Worm (Caenorhabditis elegans) whole organism, L1 larva: ENCODE measurements around the gene K07F5.8.

ENCODE experiments used
- C04F5.9 ChIP-seq: sonication (generic microtip); optimal IDR thresholded peaks from 2 replicates; lab custom pipeline; 2016; ENCODE audit warnings: missing genetic modification characterization, missing compliant biosample characterization
- C16A3.4 ChIP-seq: fragments of 150-350 bp; optimal IDR thresholded peaks from 2 replicates; lab custom pipeline; 2014; ENCODE audit warnings: missing biosample characterization, missing genetic modification characterization
- F16B12.6 ChIP-seq: fragments of 150-350 bp; optimal IDR thresholded peaks from 2 replicates; lab custom pipeline; 2014; ENCODE audit warnings: missing biosample characterization, missing genetic modification characterization
- alr-1 ChIP-seq: fragments of 200-800 bp; sonication (Bioruptor generic); optimal IDR thresholded peaks from 2 replicates; lab custom pipeline; 2018; ENCODE audit warnings: borderline replicate concordance, mild to moderate bottlenecking, missing genetic modification characterization, missing compliant biosample characterization
- ama-1 ChIP-seq: fragments of 150-350 bp; optimal IDR thresholded peaks from 2 replicates; lab custom pipeline; 2014
- blmp-1 ChIP-seq: fragments of 150-350 bp; optimal IDR thresholded peaks from 2 replicates; lab custom pipeline; 2014; ENCODE audit warnings: missing biosample characterization, missing genetic modification characterization
- ceh-8 ChIP-seq: fragments of 200-800 bp; sonication (Bioruptor generic); optimal IDR thresholded peaks from 2 replicates; lab custom pipeline; 2018; ENCODE audit warnings: mild to moderate bottlenecking, missing genetic modification characterization, moderate library complexity, missing compliant biosample characterization
- ceh-88 ChIP-seq: fragments of 200-800 bp; sonication (Bioruptor generic); IDR thresholded peaks from 2 replicates; pipeline ENCODE4 v1.3.6; 2022; ENCODE audit warnings: missing genetic modification characterization, missing compliant biosample characterization
- ceh-90 ChIP-seq: sonication (generic microtip); optimal IDR thresholded peaks from 2 replicates; lab custom pipeline; 2016; ENCODE audit warnings: missing genetic modification characterization, missing compliant biosample characterization
- efl-1 ChIP-seq, 4 experiments: fragments of 150-350 bp; optimal IDR thresholded peaks in 3 of 4; peaks in 1 of 4; 1 replicate in 1 of 4; 2 replicates in 3 of 4; lab custom pipeline; 2014; ENCODE audit warnings: missing biosample characterization in 2 of 4, missing genetic modification characterization in 2 of 4, missing genetic modification reagents in 2 of 4
- egl-13 ChIP-seq: sonication (generic microtip); optimal IDR thresholded peaks from 2 replicates; lab custom pipeline; 2016; ENCODE audit warnings: missing genotype, missing genetic modification reagents, missing genetic modification characterization, missing compliant biosample characterization
- elt-3 ChIP-seq, 6 experiments: fragments of 150-350 bp in 1 of 6; sonication (generic microtip); optimal IDR thresholded peaks; 2 replicates each; lab custom pipeline; 2017 to 2018; ENCODE audit warnings: missing biosample characterization in 6 of 6, missing genetic modification characterization in 6 of 6, inconsistent platforms in 1 of 6
- ets-5 ChIP-seq: fragments of 200-800 bp; sonication (Bioruptor generic); IDR thresholded peaks from 2 replicates; pipeline ENCODE4 v1.3.6; 2022; ENCODE audit warnings: missing genetic modification characterization, missing compliant biosample characterization
- fkh-10 ChIP-seq: sonication (generic microtip); optimal IDR thresholded peaks from 2 replicates; lab custom pipeline; 2017; ENCODE audit warnings: missing biosample characterization, missing genetic modification reagents, missing genetic modification characterization
- fkh-4 ChIP-seq: sonication (generic microtip); optimal IDR thresholded peaks from 2 replicates; lab custom pipeline; 2016; ENCODE audit warnings: missing compliant biosample characterization, missing genetic modification characterization, borderline replicate concordance
- fkh-8 ChIP-seq: sonication (generic microtip); optimal IDR thresholded peaks from 2 replicates; lab custom pipeline; 2016; ENCODE audit warnings: mild to moderate bottlenecking, missing genetic modification characterization, missing compliant biosample characterization
- fos-1 ChIP-seq: fragments of 150-350 bp; optimal IDR thresholded peaks from 2 replicates; lab custom pipeline; 2014; ENCODE audit warnings: missing biosample characterization, missing genetic modification characterization
- grh-1 ChIP-seq: fragments of 200-800 bp; sonication (Bioruptor generic); IDR thresholded peaks from 2 replicates; pipeline ENCODE4 v1.3.6; 2022; ENCODE audit warnings: missing genetic modification reagents, missing genetic modification characterization, missing compliant biosample characterization
- hlh-17 ChIP-seq: fragments of 200-800 bp; sonication (Bioruptor generic); optimal IDR thresholded peaks from 2 replicates; lab custom pipeline; 2018; ENCODE audit warnings: missing genetic modification characterization, mild to moderate bottlenecking, missing compliant biosample characterization, moderate library complexity, borderline replicate concordance
- hpl-2 ChIP-seq: fragments of 150-350 bp; optimal IDR thresholded peaks from 2 replicates; lab custom pipeline; 2014; ENCODE audit warnings: missing biosample characterization, missing genetic modification reagents, missing genetic modification characterization
- isw-1 ChIP-seq: fragments of 200-800 bp; sonication (Bioruptor generic); IDR thresholded peaks from 2 replicates; pipeline ENCODE4 v1.3.6; 2022; ENCODE audit warnings: missing genetic modification characterization, missing compliant biosample characterization
- jun-1 ChIP-seq: fragments of 150-350 bp; optimal IDR thresholded peaks from 2 replicates; lab custom pipeline; 2014; ENCODE audit warnings: missing biosample characterization, missing genetic modification reagents, missing genetic modification characterization
- lin-14 ChIP-seq: fragments of 200-800 bp; sonication (Bioruptor generic); optimal IDR thresholded peaks from 2 replicates; lab custom pipeline; 2018; ENCODE audit warnings: mild to moderate bottlenecking, missing genetic modification characterization, moderate library complexity, missing compliant biosample characterization
- lin-15B ChIP-seq: fragments of 150-350 bp; sonication (generic microtip); optimal IDR thresholded peaks from 3 replicates; lab custom pipeline; 2014; ENCODE audit warnings: missing biosample characterization, missing genetic modification characterization
- lin-35 ChIP-seq, 2 experiments: fragments of 150-350 bp; optimal IDR thresholded peaks; 2 replicates each; lab custom pipeline; 2014; ENCODE audit warnings: missing biosample characterization in 2 of 2, missing genetic modification characterization in 2 of 2, missing genetic modification reagents in 2 of 2
- lir-3 ChIP-seq: sonication (generic microtip); optimal IDR thresholded peaks from 2 replicates; lab custom pipeline; 2016; ENCODE audit warnings: mild to moderate bottlenecking, missing genetic modification characterization, moderate library complexity, missing compliant biosample characterization; ENCODE audit not compliant: poor library complexity
- mab-9 ChIP-seq: fragments of 200-800 bp; sonication (Bioruptor generic); IDR thresholded peaks from 2 replicates; pipeline ENCODE4 v1.3.6; 2022; ENCODE audit warnings: missing genetic modification reagents, missing genetic modification characterization, missing compliant biosample characterization
- mdl-1 ChIP-seq, 2 experiments: fragments of 150-350 bp; optimal IDR thresholded peaks; 2 replicates each; lab custom pipeline; 2014 to 2017; ENCODE audit warnings: missing biosample characterization in 2 of 2, missing genetic modification characterization in 2 of 2, inconsistent platforms in 1 of 2
- mef-2 ChIP-seq: fragments of 150-350 bp; optimal IDR thresholded peaks from 2 replicates; lab custom pipeline; 2014; ENCODE audit warnings: missing biosample characterization, missing genetic modification characterization
- mep-1 ChIP-seq: fragments of 150-350 bp; optimal IDR thresholded peaks from 2 replicates; lab custom pipeline; 2014; ENCODE audit warnings: missing biosample characterization, missing genetic modification characterization
- nhr-20 ChIP-seq: sonication (generic microtip); optimal IDR thresholded peaks from 2 replicates; lab custom pipeline; 2016; ENCODE audit warnings: mild to moderate bottlenecking, missing genetic modification characterization, missing compliant biosample characterization
- nhr-237 ChIP-seq: fragments of 150-350 bp; optimal IDR thresholded peaks from 2 replicates; lab custom pipeline; 2014; ENCODE audit warnings: missing biosample characterization, missing genetic modification characterization
- nhr-47 ChIP-seq: sonication (generic microtip); optimal IDR thresholded peaks from 2 replicates; lab custom pipeline; 2016; ENCODE audit warnings: mild to moderate bottlenecking, missing genetic modification characterization, moderate library complexity, missing compliant biosample characterization
- nhr-76 ChIP-seq: sonication (generic microtip); optimal IDR thresholded peaks from 2 replicates; lab custom pipeline; 2017; ENCODE audit warnings: missing biosample characterization, missing genetic modification characterization
- nhr-90 ChIP-seq: sonication (generic microtip); optimal IDR thresholded peaks from 2 replicates; lab custom pipeline; 2016; ENCODE audit warnings: mild to moderate bottlenecking, missing genetic modification characterization, missing compliant biosample characterization; ENCODE audit not compliant: poor library complexity
- pag-3 ChIP-seq: sonication (generic microtip); optimal IDR thresholded peaks from 2 replicates; lab custom pipeline; 2017; ENCODE audit warnings: missing genetic modification characterization, mild to moderate bottlenecking, missing compliant biosample characterization, antibody characterized with exemption, borderline replicate concordance; ENCODE audit not compliant: insufficient read depth
- pax-3 ChIP-seq: fragments of 200-800 bp; sonication (Bioruptor generic); optimal IDR thresholded peaks from 2 replicates; lab custom pipeline; 2018; ENCODE audit warnings: mild to moderate bottlenecking, missing genetic modification characterization, moderate library complexity, missing compliant biosample characterization
- pqm-1 ChIP-seq: sonication (generic microtip); optimal IDR thresholded peaks from 3 replicates; lab custom pipeline; 2017; ENCODE audit warnings: missing biosample characterization, missing genetic modification characterization
- rnt-1 ChIP-seq: sonication (generic microtip); optimal IDR thresholded peaks from 2 replicates; lab custom pipeline; 2016; ENCODE audit warnings: mild to moderate bottlenecking, missing genetic modification characterization, moderate library complexity, missing compliant biosample characterization
- snu-23 ChIP-seq: sonication (generic microtip); optimal IDR thresholded peaks from 2 replicates; lab custom pipeline; 2016; ENCODE audit warnings: missing genetic modification characterization, missing compliant biosample characterization
- sox-4 ChIP-seq: sonication (generic microtip); optimal IDR thresholded peaks from 2 replicates; lab custom pipeline; 2016; ENCODE audit warnings: missing genetic modification characterization, missing compliant biosample characterization
- sptf-1 ChIP-seq: fragments of 150-350 bp; optimal IDR thresholded peaks from 2 replicates; lab custom pipeline; 2014; ENCODE audit warnings: missing biosample characterization, missing genetic modification characterization
- sup-37 ChIP-seq: fragments of 200-800 bp; sonication (Bioruptor generic); optimal IDR thresholded peaks from 2 replicates; lab custom pipeline; 2018; ENCODE audit warnings: mild to moderate bottlenecking, missing genetic modification characterization, missing compliant biosample characterization
- tlp-1 ChIP-seq: fragments of 150-350 bp; optimal IDR thresholded peaks from 2 replicates; lab custom pipeline; 2014; ENCODE audit warnings: missing biosample characterization, missing genetic modification characterization
- unc-130 ChIP-seq: fragments of 150-350 bp; optimal IDR thresholded peaks from 2 replicates; lab custom pipeline; 2017; ENCODE audit warnings: missing biosample characterization, missing genetic modification characterization, inconsistent platforms
- unc-30 ChIP-seq: sonication (generic microtip); optimal IDR thresholded peaks from 2 replicates; lab custom pipeline; 2017; ENCODE audit warnings: missing biosample characterization, missing genetic modification characterization
- unc-62 ChIP-seq: fragments of 150-350 bp; optimal IDR thresholded peaks from 2 replicates; lab custom pipeline; 2014; ENCODE audit warnings: missing biosample characterization, missing genetic modification reagents, missing genetic modification characterization
- unc-86 ChIP-seq: sonication (generic microtip); optimal IDR thresholded peaks from 2 replicates; lab custom pipeline; 2016; ENCODE audit warnings: missing genetic modification characterization, missing compliant biosample characterization
- unc-98 ChIP-seq: fragments of 200-800 bp; sonication (Bioruptor generic); IDR thresholded peaks from 2 replicates; pipeline ENCODE4 v1.3.6; 2022; ENCODE audit warnings: missing genetic modification characterization, missing compliant biosample characterization
- vab-15 ChIP-seq: sonication (generic microtip); optimal IDR thresholded peaks from 2 replicates; lab custom pipeline; 2017; ENCODE audit warnings: missing genotype, mild to moderate bottlenecking, missing genetic modification characterization, missing compliant biosample characterization
- xbp-1 ChIP-seq: sonication (generic microtip); optimal IDR thresholded peaks from 2 replicates; lab custom pipeline; 2016; ENCODE audit warnings: missing genetic modification characterization, missing compliant biosample characterization
- ztf-11 ChIP-seq, 2 experiments: sonication (generic microtip); optimal IDR thresholded peaks; 2 replicates each; lab custom pipeline; 2016 to 2017; ENCODE audit warnings: missing genetic modification characterization in 2 of 2, missing biosample characterization in 1 of 2, missing compliant biosample characterization in 1 of 2

K07F5.8 gene

ce11 chrIV:9867915-9868314 lies 18.4 kb upstream of the K07F5.8 start:
- TF ChIP-seq ceh-88 (GFP tag; lab: Robert Waterston, UW): 0 out of 2 replicates have a peak, but pooled peaks have one; percentile 21
- no peak for TF ChIP-seq isw-1 (GFP tag; lab: Robert Waterston, UW)
- peak in 1 of 2 experiments; percentile 64 for TF ChIP-seq mdl-1 (tag; optimal IDR thresholded peaks at IDR 0.05; lab: Kevin White, UChicago)
- TF ChIP-seq fos-1 (tag; lab: Kevin White, UChicago): no peak
- TF ChIP-seq unc-30 (tag; lab: Kevin White, UChicago): no peak
- TF ChIP-seq pax-3 (tag; lab: Kevin White, UChicago): no peak
- TF ChIP-seq sup-37 (GFP tag; lab: Kevin White, UChicago): no peak
- no peak for TF ChIP-seq tlp-1 (tag; lab: Kevin White, UChicago)
- TF ChIP-seq mef-2 (tag; lab: Kevin White, UChicago): no peak
- peak; percentile 71 for TF ChIP-seq nhr-47 (tag; lab: Kevin White, UChicago)
- no peak for TF ChIP-seq alr-1 (tag; lab: Kevin White, UChicago)
- TF ChIP-seq ama-1: no peak
- TF ChIP-seq mab-9: no peak
- TF ChIP-seq xbp-1 (tag; lab: Kevin White, UChicago): no peak
- no peak for TF ChIP-seq lin-15B (tag; lab: Kevin White, UChicago)
- no peak for TF ChIP-seq vab-15 (tag; lab: Kevin White, UChicago)
- peak in 1 of 2 experiments; percentile 17 for TF ChIP-seq efl-1 (optimal IDR thresholded peaks at IDR 0.05; lab: Kevin White, UChicago)
- TF ChIP-seq efl-1 (GFP tag; optimal IDR thresholded peaks at IDR 0.05 in 1 of 2; lab: Kevin White, UChicago): peak in 1 of 2 experiments; percentile 94
- no peak for TF ChIP-seq fkh-8 (tag; lab: Kevin White, UChicago)
- no peak for TF ChIP-seq jun-1
- no peak for TF ChIP-seq C04F5.9 (tag; lab: Kevin White, UChicago)
- no peak for TF ChIP-seq unc-62 (GFP tag; lab: Kevin White, UChicago)
- TF ChIP-seq unc-98 (GFP tag; lab: Robert Waterston, UW): no peak
- TF ChIP-seq hpl-2 (GFP tag; lab: Kevin White, UChicago): no peak
- TF ChIP-seq egl-13 (tag; lab: Kevin White, UChicago): no peak
- no peak for TF ChIP-seq unc-86 (tag; lab: Kevin White, UChicago)
- no peak for TF ChIP-seq pag-3
- no peak for TF ChIP-seq ceh-90 (tag; lab: Kevin White, UChicago)
- peak; percentile 56 for TF ChIP-seq lir-3 (tag; lab: Kevin White, UChicago)
- TF ChIP-seq fkh-4 (tag; lab: Kevin White, UChicago): no peak
- peak; percentile 53 for TF ChIP-seq mep-1 (tag; lab: Kevin White, UChicago)
- no peak for TF ChIP-seq sptf-1 (tag; lab: Kevin White, UChicago)
- peak; percentile 94 for TF ChIP-seq blmp-1 (tag; lab: Kevin White, UChicago)
- TF ChIP-seq nhr-20 (tag; lab: Kevin White, UChicago): peak; percentile 96
- peak in 1 of 2 experiments; percentile 74 for TF ChIP-seq lin-35 (GFP tag; optimal IDR thresholded peaks at IDR 0.05; lab: Kevin White, UChicago)
- peak; percentile 83 for TF ChIP-seq grh-1
- no peak for TF ChIP-seq ztf-11 (tag; optimal IDR thresholded peaks at IDR 0.05; lab: Kevin White, UChicago)
- TF ChIP-seq snu-23 (GFP tag; lab: Kevin White, UChicago): peak; percentile 86
- TF ChIP-seq unc-130 (tag; lab: Kevin White, UChicago): peak; percentile 89
- TF ChIP-seq C16A3.4 (tag; lab: Kevin White, UChicago): peak; percentile 44
- no peak for TF ChIP-seq nhr-76 (tag; lab: Kevin White, UChicago)
- no peak for TF ChIP-seq hlh-17
- no peak for TF ChIP-seq nhr-237 (tag; lab: Kevin White, UChicago)
- no peak for TF ChIP-seq ceh-8 (GFP tag; lab: Kevin White, UChicago)
- TF ChIP-seq fkh-10 (GFP tag; lab: Kevin White, UChicago): no peak
- TF ChIP-seq pqm-1 (tag; lab: Kevin White, UChicago): no peak
- peak; percentile 87 for TF ChIP-seq nhr-90 (tag; lab: Kevin White, UChicago)
- no peak for TF ChIP-seq rnt-1 (tag; lab: Kevin White, UChicago)
- TF ChIP-seq sox-4 (tag; lab: Kevin White, UChicago): no peak
- no peak for TF ChIP-seq F16B12.6 (tag; lab: Kevin White, UChicago)
- TF ChIP-seq lin-14 (GFP tag; lab: Kevin White, UChicago): peak; percentile 84
- TF ChIP-seq ets-5 (GFP tag; lab: Robert Waterston, UW): no peak
- peak in 5 of 6 experiments; percentile 56 to 98 (median 67) for TF ChIP-seq elt-3 (tag; optimal IDR thresholded peaks at IDR 0.05; lab: Kevin White, UChicago)
